Fruit fly (Drosophila melanogaster) whole organism, pupa: ENCODE data around the gene CG11596.

Experiments
- CG10348 ChIP-seq: fragments of 200-800 bp; sonication (Bioruptor generic); IDR thresholded peaks from 2 replicates; pipeline ENCODE4 v1.3.6; 2022; ENCODE audit warnings: missing biosample characterization, missing genetic modification characterization
- CG12605 ChIP-seq: fragments of 200-800 bp; sonication (Bioruptor generic); IDR thresholded peaks from 2 replicates; pipeline ENCODE4 v1.3.6; 2022; ENCODE audit warnings: missing biosample characterization, missing genetic modification characterization
- CG13204 ChIP-seq: fragments of 200-800 bp; sonication (Bioruptor generic); optimal IDR thresholded peaks from 2 replicates; lab custom pipeline; 2018; ENCODE audit warnings: missing biosample characterization, mild to moderate bottlenecking, missing genetic modification characterization, moderate library complexity
- CG14655 ChIP-seq: fragments of 200-800 bp; sonication (Bioruptor generic); optimal IDR thresholded peaks from 3 replicates; lab custom pipeline; 2017; ENCODE audit warnings: mild to moderate bottlenecking, missing biosample characterization, missing genetic modification reagents, missing genetic modification characterization
- CG15710 ChIP-seq: fragments of 200-800 bp; sonication (Bioruptor generic); optimal IDR thresholded peaks from 2 replicates; lab custom pipeline; 2018; ENCODE audit warnings: missing biosample characterization, mild to moderate bottlenecking, missing genetic modification characterization, moderate library complexity
- CG17806 ChIP-seq: fragments of 200-800 bp; sonication (Bioruptor generic); optimal IDR thresholded peaks from 2 replicates; lab custom pipeline; 2018; ENCODE audit warnings: missing biosample characterization, mild to moderate bottlenecking, missing genetic modification characterization, moderate library complexity
- CG32121 ChIP-seq: fragments of 200-800 bp; sonication (Bioruptor generic); IDR thresholded peaks from 2 replicates; pipeline ENCODE4 v1.3.6; 2022; ENCODE audit warnings: missing biosample characterization, missing genetic modification characterization
- CG34367 ChIP-seq: fragments of 200-800 bp; sonication (Bioruptor generic); optimal IDR thresholded peaks from 2 replicates; lab custom pipeline; 2018; ENCODE audit warnings: missing biosample characterization, mild to moderate bottlenecking, missing genetic modification characterization
- CG4496 ChIP-seq: fragments of 200-800 bp; sonication (Bioruptor generic); IDR thresholded peaks from 3 replicates; pipeline ENCODE4 v1.3.6; 2022; ENCODE audit warnings: missing biosample characterization, missing genetic modification characterization
- CG8159 ChIP-seq: fragments of 200-800 bp; sonication (Bioruptor generic); optimal IDR thresholded peaks from 3 replicates; lab custom pipeline; 2018; ENCODE audit warnings: missing biosample characterization, mild to moderate bottlenecking, missing genetic modification characterization, moderate library complexity
- CG8301 ChIP-seq: fragments of 200-800 bp; sonication (Bioruptor generic); optimal IDR thresholded peaks from 2 replicates; lab custom pipeline; 2018; ENCODE audit warnings: missing biosample characterization, mild to moderate bottlenecking, missing genetic modification characterization
- CG9948 ChIP-seq: fragments of 200-800 bp; sonication (Bioruptor generic); optimal IDR thresholded peaks from 2 replicates; lab custom pipeline; 2018; ENCODE audit warnings: missing biosample characterization, mild to moderate bottlenecking, missing genetic modification characterization, moderate library complexity
- D1 ChIP-seq: fragments of 200-800 bp; sonication (Bioruptor generic); optimal IDR thresholded peaks from 2 replicates; lab custom pipeline; 2018; ENCODE audit warnings: missing biosample characterization, mild to moderate bottlenecking, missing genetic modification characterization, moderate library complexity
- EcR ChIP-seq: fragments of 200-800 bp; sonication (Bioruptor generic); optimal IDR thresholded peaks from 3 replicates; lab custom pipeline; 2019; ENCODE audit warnings: missing biosample characterization, missing genetic modification characterization, mild to moderate bottlenecking, moderate library complexity, missing genetic modification reagents
- Ets98B ChIP-seq: fragments of 200-800 bp; sonication (Bioruptor generic); IDR thresholded peaks from 2 replicates; pipeline ENCODE4 v1.3.6; 2022; ENCODE audit warnings: missing biosample characterization, missing genetic modification characterization
- Pif1A ChIP-seq: fragments of 200-800 bp; sonication (Bioruptor generic); optimal IDR thresholded peaks from 3 replicates; lab custom pipeline; 2016; ENCODE audit warnings: missing biosample characterization, missing genetic modification characterization
- Pif1B ChIP-seq: fragments of 200-800 bp; sonication (Bioruptor generic); optimal IDR thresholded peaks from 3 replicates; lab custom pipeline; 2016; ENCODE audit warnings: missing biosample characterization, missing genetic modification characterization
- Snoo ChIP-seq: fragments of 200-800 bp; sonication (Bioruptor generic); optimal IDR thresholded peaks from 3 replicates; lab custom pipeline; 2017; ENCODE audit warnings: missing biosample characterization, mild to moderate bottlenecking, missing genetic modification characterization, inconsistent platforms
- fd96Ca ChIP-seq: fragments of 200-800 bp; sonication (Bioruptor generic); IDR thresholded peaks from 3 replicates; pipeline ENCODE4 v1.3.6; 2022; ENCODE audit warnings: missing biosample characterization, missing genetic modification characterization
- gl ChIP-seq: fragments of 200-800 bp; sonication (Bioruptor generic); optimal IDR thresholded peaks from 2 replicates; lab custom pipeline; 2018; ENCODE audit warnings: missing biosample characterization, mild to moderate bottlenecking, missing genetic modification characterization
- rn ChIP-seq: fragments of 200-800 bp; sonication (Bioruptor generic); IDR thresholded peaks from 2 replicates; pipeline ENCODE4 v1.3.6; 2022; ENCODE audit warnings: missing biosample characterization, missing genetic modification characterization

The CG11596 gene

dm6 chrX:1968152-1968551, 40.7 kb downstream of the CG11596 start:
- no peak for TF ChIP-seq CG32121 (GFP tag; lab: Robert Waterston, UW)
- TF ChIP-seq CG9948 (tag; lab: Kevin White, UChicago) = no peak
- no peak for TF ChIP-seq CG10348 (GFP tag; lab: Robert Waterston, UW)
- TF ChIP-seq Ets98B (GFP tag; lab: Robert Waterston, UW) = no peak
- TF ChIP-seq CG17806 (tag; lab: Kevin White, UChicago) = no peak
- TF ChIP-seq CG15710 (tag; lab: Kevin White, UChicago) = no peak
- no peak for TF ChIP-seq CG34367 (tag; lab: Kevin White, UChicago)
- no peak for TF ChIP-seq Snoo (tag; lab: Kevin White, UChicago)
- no peak for TF ChIP-seq CG8301 (tag; lab: Kevin White, UChicago)
- no peak for TF ChIP-seq Pif1B (GFP tag; lab: Kevin White, UChicago)
- TF ChIP-seq CG13204 (GFP tag; lab: Kevin White, UChicago) = no peak
- TF ChIP-seq CG8159 (tag; lab: Kevin White, UChicago) = no peak
- TF ChIP-seq Pif1A (GFP tag; lab: Kevin White, UChicago) = no peak
- no peak for TF ChIP-seq fd96Ca (GFP tag; lab: Robert Waterston, UW)
- no peak for TF ChIP-seq EcR (GFP tag; lab: Kevin White, UChicago)
- no peak for TF ChIP-seq CG12605 (GFP tag; lab: Robert Waterston, UW)
- no peak for TF ChIP-seq rn (GFP tag; lab: Robert Waterston, UW)

dm6 chrX:1968581-1969258, 41.2 kb downstream of the CG11596 start:
- peak; percentile 35 for TF ChIP-seq Snoo (tag; lab: Kevin White, UChicago)
- TF ChIP-seq CG10348 (GFP tag; lab: Robert Waterston, UW) = peak; percentile 84
- peak; percentile 96 for TF ChIP-seq EcR (GFP tag; lab: Kevin White, UChicago)
- no peak for TF ChIP-seq D1 (tag; lab: Kevin White, UChicago)
- TF ChIP-seq rn (GFP tag; lab: Robert Waterston, UW) = peak; percentile 58; the same call in 1 of the 2 replicates
- peak; percentile 77 for TF ChIP-seq Ets98B (GFP tag; lab: Robert Waterston, UW)
- peak; percentile 71 for TF ChIP-seq CG9948 (tag; lab: Kevin White, UChicago)
- TF ChIP-seq CG8159 (tag; lab: Kevin White, UChicago) = peak; percentile 79
- TF ChIP-seq CG17806 (tag; lab: Kevin White, UChicago) = peak; percentile 67
- peak; percentile 53 for TF ChIP-seq Pif1B (GFP tag; lab: Kevin White, UChicago)
- TF ChIP-seq CG12605 (GFP tag; lab: Robert Waterston, UW) = peak; percentile 82
- peak; percentile 77 for TF ChIP-seq CG15710 (tag; lab: Kevin White, UChicago)
- TF ChIP-seq Pif1A (GFP tag; lab: Kevin White, UChicago) = peak; percentile 73
- TF ChIP-seq CG34367 (tag; lab: Kevin White, UChicago) = peak; percentile 66
- TF ChIP-seq CG32121 (GFP tag; lab: Robert Waterston, UW) = peak; percentile 91
- TF ChIP-seq CG4496 (GFP tag; lab: Robert Waterston, UW) = peak; percentile 89
- TF ChIP-seq CG8301 (tag; lab: Kevin White, UChicago) = peak; percentile 89
- TF ChIP-seq CG13204 (GFP tag; lab: Kevin White, UChicago) = peak; percentile 69
- TF ChIP-seq CG14655 (GFP tag; lab: Kevin White, UChicago) = peak; percentile 85
- TF ChIP-seq gl (tag; lab: Kevin White, UChicago) = peak; percentile 36
- peak; percentile 90 for TF ChIP-seq fd96Ca (GFP tag; lab: Robert Waterston, UW)

dm6 chrX:1969775-1970574, 42.5 kb downstream of the CG11596 start:
- TF ChIP-seq CG17806 (tag; lab: Kevin White, UChicago) = no peak
- TF ChIP-seq CG14655 (GFP tag; lab: Kevin White, UChicago) = peak; percentile 14
- TF ChIP-seq Snoo (tag; lab: Kevin White, UChicago) = no peak
- peak; percentile 80 for TF ChIP-seq CG32121 (GFP tag; lab: Robert Waterston, UW)
- peak; percentile 70 for TF ChIP-seq Ets98B (GFP tag; lab: Robert Waterston, UW)
- 0 out of 2 replicates have a peak, but pooled peaks have one; percentile 11 for TF ChIP-seq rn (GFP tag; lab: Robert Waterston, UW)
- peak; percentile 15 for TF ChIP-seq CG8301 (tag; lab: Kevin White, UChicago)
- peak; percentile 47; the same call in 2 of the 3 replicates for TF ChIP-seq fd96Ca (GFP tag; lab: Robert Waterston, UW)
- TF ChIP-seq EcR (GFP tag; lab: Kevin White, UChicago) = no peak
- peak; percentile 51; the same call in 1 of the 3 replicates for TF ChIP-seq CG4496 (GFP tag; lab: Robert Waterston, UW)
- TF ChIP-seq CG34367 (tag; lab: Kevin White, UChicago) = no peak
- TF ChIP-seq CG12605 (GFP tag; lab: Robert Waterston, UW) = no peak
- no peak for TF ChIP-seq Pif1B (GFP tag; lab: Kevin White, UChicago)
- no peak for TF ChIP-seq CG15710 (tag; lab: Kevin White, UChicago)
- no peak for TF ChIP-seq CG13204 (GFP tag; lab: Kevin White, UChicago)
- TF ChIP-seq CG8159 (tag; lab: Kevin White, UChicago) = no peak
- no peak for TF ChIP-seq Pif1A (GFP tag; lab: Kevin White, UChicago)
- no peak for TF ChIP-seq CG10348 (GFP tag; lab: Robert Waterston, UW)
- TF ChIP-seq D1 (tag; lab: Kevin White, UChicago) = no peak
- TF ChIP-seq CG9948 (tag; lab: Kevin White, UChicago) = no peak
- TF ChIP-seq gl (tag; lab: Kevin White, UChicago) = no peak
